Worm (Caenorhabditis elegans) whole organism, midembryonic: ENCODE data around the gene C44H4.4.
A peak's percentile ranks its signal among the peaks of the same experiment; 100 is the strongest.

Experiments
- T22C8.4 ChIP-seq: fragments of 200-800 bp; sonication (Bioruptor generic); IDR thresholded peaks from 2 replicates; pipeline ENCODE4 v1.3.6; 2022; ENCODE audit warnings: missing genetic modification characterization, missing compliant biosample characterization
- flt-1 ChIP-seq: fragments of 200-800 bp; sonication (Bioruptor generic); IDR thresholded peaks from 2 replicates; pipeline ENCODE4 v1.3.6; 2022; ENCODE audit warnings: missing genetic modification characterization, missing compliant biosample characterization
- ref-1 ChIP-seq: fragments of 200-800 bp; sonication (Bioruptor generic); conservative IDR thresholded peaks from 2 replicates; pipeline ENCODE4 v1.3.6; 2022; ENCODE audit warnings: missing genetic modification reagents, missing genetic modification characterization, missing compliant biosample characterization
- tab-1 ChIP-seq: fragments of 200-800 bp; sonication (Bioruptor generic); IDR thresholded peaks from 2 replicates; pipeline ENCODE4 v1.3.6; 2022; ENCODE audit warnings: missing genetic modification characterization, missing compliant biosample characterization
- ztf-29 ChIP-seq: fragments of 200-800 bp; sonication (Bioruptor generic); IDR thresholded peaks from 2 replicates; pipeline ENCODE4 v1.3.6; 2022; ENCODE audit warnings: missing genetic modification reagents, missing genetic modification characterization, missing compliant biosample characterization

DNA sequence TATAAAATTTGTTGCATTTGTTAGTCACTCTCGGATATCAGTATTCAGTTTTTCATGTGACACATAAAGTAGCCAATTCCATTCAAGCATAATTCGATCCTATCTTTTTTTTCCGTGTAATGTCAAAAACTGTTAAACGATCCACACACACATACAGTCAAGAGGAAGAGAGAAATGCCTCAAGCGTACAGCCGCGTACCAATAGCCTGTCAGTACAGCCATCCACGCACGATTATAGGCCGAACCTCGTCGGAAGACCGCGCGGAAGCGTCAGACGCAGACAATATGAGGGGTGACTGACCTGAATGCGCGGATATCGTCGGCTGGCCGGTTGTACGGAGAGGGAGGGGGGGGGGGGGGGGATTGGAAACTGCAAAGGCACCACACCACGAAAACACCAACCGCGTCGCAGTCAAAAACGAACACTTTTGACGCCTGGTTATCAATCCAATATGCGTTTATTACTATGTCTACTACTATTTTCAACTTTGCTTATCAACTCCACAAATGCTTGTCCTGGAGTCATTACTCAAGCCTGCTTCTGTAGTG, 11.2 kb downstream of the C44H4.4 start, which contains the start of gene let-4:
- TF ChIP-seq tab-1 (0 out of 2 replicates have a peak, but pooled peaks have one; percentile 35), ztf-29 (GFP tag; lab: Robert Waterston, UW) (no peak), flt-1 (GFP tag; lab: Robert Waterston, UW) (peak; percentile 10; the same call in 1 of the 2 replicates), ref-1 (GFP tag; lab: Robert Waterston, UW) (no peak), T22C8.4 (GFP tag; lab: Robert Waterston, UW) (no peak)
